Worm (Caenorhabditis elegans): Measurements from ENCODE around the gene flp-26.

DNA sequence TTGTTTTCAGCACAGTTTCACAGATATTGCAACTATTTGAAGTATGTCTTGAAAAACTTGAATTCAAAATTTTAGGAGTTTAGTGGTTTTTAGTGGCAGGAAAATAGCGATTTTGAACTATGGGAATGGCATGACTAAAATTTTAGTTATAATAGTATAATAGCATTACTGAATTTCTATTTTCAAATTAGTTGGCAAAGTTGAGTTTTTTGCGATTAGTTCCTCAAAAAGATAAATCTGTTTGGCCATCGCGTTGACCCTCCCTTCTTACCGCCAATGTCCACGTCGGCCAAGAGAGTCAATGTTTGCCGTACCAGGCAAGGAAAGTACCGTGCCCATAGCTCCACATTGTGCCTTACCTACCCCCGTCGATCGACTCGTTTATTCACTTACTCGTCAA lies 37.5 kb upstream of the flp-26 start, which contains the start of gene ugt-57:
- TF ChIP-seq hmg-4 (GFP tag; optimal IDR thresholded peaks at IDR 0.05) = no peak
- no peak for TF ChIP-seq flt-1 (GFP tag; IDR thresholded peaks at IDR 0.05)
- TF ChIP-seq hmbx-1 (tag; optimal IDR thresholded peaks at IDR 0.05) = no peak
- no peak for TF ChIP-seq B0310.2 (tag; optimal IDR thresholded peaks at IDR 0.05)
- no peak for TF ChIP-seq ama-1 (optimal IDR thresholded peaks at IDR 0.05)
- no peak for TF ChIP-seq scrt-1 (GFP tag; IDR thresholded peaks at IDR 0.05)
- no peak for TF ChIP-seq tbx-11 (GFP tag; IDR thresholded peaks at IDR 0.05)
- TF ChIP-seq pes-1 (GFP tag; IDR thresholded peaks at IDR 0.05) = no peak
- TF ChIP-seq hnd-1 (tag; optimal IDR thresholded peaks at IDR 0.05) = no peak
- no peak for TF ChIP-seq tra-4 (tag; optimal IDR thresholded peaks at IDR 0.05)
- TF ChIP-seq sea-1 (GFP tag; conservative IDR thresholded peaks at IDR 0.05) = no peak
- no peak for TF ChIP-seq tbx-37 (GFP tag; conservative IDR thresholded peaks at IDR 0.05)
